Worm (Caenorhabditis elegans): Measurements from ENCODE around the gene mtrr-1.

The mtrr-1 gene

ce11 chrII:9258034-9258556 is 27.7 kb upstream of the mtrr-1 start:
- TF ChIP-seq cog-1 (tag; optimal IDR thresholded peaks at IDR 0.05): peak; percentile 9
- TF ChIP-seq ref-1 (GFP tag; conservative IDR thresholded peaks at IDR 0.05): no peak
- no peak for TF ChIP-seq klf-2 (GFP tag; conservative IDR thresholded peaks at IDR 0.05)
- TF ChIP-seq T22C8.4 (GFP tag; IDR thresholded peaks at IDR 0.05): 0 out of 2 replicates have a peak, but pooled peaks have one; percentile 11
- no peak for TF ChIP-seq tab-1 (GFP tag; IDR thresholded peaks at IDR 0.05)
- no peak for TF ChIP-seq med-1 (GFP tag; optimal IDR thresholded peaks at IDR 0.05; ENCODE audit: insufficient read depth)
- no peak for TF ChIP-seq ztf-23 (GFP tag; IDR thresholded peaks at IDR 0.05)
- peak; percentile 52 for TF ChIP-seq flt-1 (GFP tag; IDR thresholded peaks at IDR 0.05)
- no peak for TF ChIP-seq ztf-29 (GFP tag; IDR thresholded peaks at IDR 0.05)

ce11 chrII:9258566-9258965 is 27.2 kb upstream of the mtrr-1 start:
- TF ChIP-seq ztf-23 (GFP tag; IDR thresholded peaks at IDR 0.05) (0 out of 2 replicates have a peak, but pooled peaks have one; percentile 42), klf-2 (GFP tag; conservative IDR thresholded peaks at IDR 0.05) (no peak), cog-1 (tag; optimal IDR thresholded peaks at IDR 0.05) (no peak), ztf-29 (GFP tag; IDR thresholded peaks at IDR 0.05) (no peak)

ce11 chrII:9260026-9260425 is 25.7 kb upstream of the mtrr-1 start:
- TF ChIP-seq ztf-29 (GFP tag; IDR thresholded peaks at IDR 0.05) (no peak), klf-2 (GFP tag; conservative IDR thresholded peaks at IDR 0.05) (no peak), med-1 (GFP tag; optimal IDR thresholded peaks at IDR 0.05; ENCODE audit: insufficient read depth) (no peak), T22C8.4 (GFP tag; IDR thresholded peaks at IDR 0.05) (no peak), tab-1 (GFP tag; IDR thresholded peaks at IDR 0.05) (no peak), ztf-23 (GFP tag; IDR thresholded peaks at IDR 0.05) (no peak), flt-1 (GFP tag; IDR thresholded peaks at IDR 0.05) (no peak), cog-1 (tag; optimal IDR thresholded peaks at IDR 0.05) (no peak), ref-1 (GFP tag; conservative IDR thresholded peaks at IDR 0.05) (no peak)

- TF ChIP-seq klf-2 (GFP tag; conservative IDR thresholded peaks at IDR 0.05): no peak
- no peak for TF ChIP-seq T22C8.4 (GFP tag; IDR thresholded peaks at IDR 0.05)
- no peak for TF ChIP-seq flt-1 (GFP tag; IDR thresholded peaks at IDR 0.05)
- no peak for TF ChIP-seq med-1 (GFP tag; optimal IDR thresholded peaks at IDR 0.05; ENCODE audit: insufficient read depth)
- TF ChIP-seq cog-1 (tag; optimal IDR thresholded peaks at IDR 0.05): no peak
- TF ChIP-seq ref-1 (GFP tag; conservative IDR thresholded peaks at IDR 0.05): no peak
- TF ChIP-seq ztf-29 (GFP tag; IDR thresholded peaks at IDR 0.05): no peak
- no peak for TF ChIP-seq tab-1 (GFP tag; IDR thresholded peaks at IDR 0.05)
- no peak for TF ChIP-seq ztf-23 (GFP tag; IDR thresholded peaks at IDR 0.05)
Observed at ce11 chrII:9261403-9261802, 24.4 kb upstream of the mtrr-1 start.

- TF ChIP-seq ztf-23 (GFP tag; IDR thresholded peaks at IDR 0.05) (no peak), tab-1 (GFP tag; IDR thresholded peaks at IDR 0.05) (no peak), ref-1 (GFP tag; conservative IDR thresholded peaks at IDR 0.05) (no peak), med-1 (GFP tag; optimal IDR thresholded peaks at IDR 0.05; ENCODE audit: insufficient read depth) (no peak), cog-1 (tag; optimal IDR thresholded peaks at IDR 0.05) (no peak), klf-2 (GFP tag; conservative IDR thresholded peaks at IDR 0.05) (no peak), T22C8.4 (GFP tag; IDR thresholded peaks at IDR 0.05) (no peak), ztf-29 (GFP tag; IDR thresholded peaks at IDR 0.05) (no peak), flt-1 (GFP tag; IDR thresholded peaks at IDR 0.05) (no peak)
Observed at ce11 chrII:9261931-9262562, 23.7 kb upstream of the mtrr-1 start, which contains the start of gene aqp-2. aqp-2 (minus strand) TSS chrII:9261981.

ce11 chrII:9262845-9263402 is 22.9 kb upstream of the mtrr-1 start:
- TF ChIP-seq T22C8.4 (GFP tag; IDR thresholded peaks at IDR 0.05) (no peak), ztf-29 (GFP tag; IDR thresholded peaks at IDR 0.05) (no peak), med-1 (GFP tag; optimal IDR thresholded peaks at IDR 0.05; ENCODE audit: insufficient read depth) (no peak), ref-1 (GFP tag; conservative IDR thresholded peaks at IDR 0.05) (no peak), ztf-23 (GFP tag; IDR thresholded peaks at IDR 0.05) (no peak), tab-1 (GFP tag; IDR thresholded peaks at IDR 0.05) (no peak), klf-2 (GFP tag; conservative IDR thresholded peaks at IDR 0.05) (no peak), cog-1 (tag; optimal IDR thresholded peaks at IDR 0.05) (no peak), flt-1 (GFP tag; IDR thresholded peaks at IDR 0.05) (no peak)

ce11 chrII:9263784-9264183 is 22.0 kb upstream of the mtrr-1 start:
- no peak for TF ChIP-seq ref-1 (GFP tag; conservative IDR thresholded peaks at IDR 0.05)
- no peak for TF ChIP-seq ztf-29 (GFP tag; IDR thresholded peaks at IDR 0.05)
- no peak for TF ChIP-seq ztf-23 (GFP tag; IDR thresholded peaks at IDR 0.05)
- TF ChIP-seq T22C8.4 (GFP tag; IDR thresholded peaks at IDR 0.05): no peak
- no peak for TF ChIP-seq tab-1 (GFP tag; IDR thresholded peaks at IDR 0.05)
- TF ChIP-seq cog-1 (tag; optimal IDR thresholded peaks at IDR 0.05): no peak
- TF ChIP-seq flt-1 (GFP tag; IDR thresholded peaks at IDR 0.05): no peak
- TF ChIP-seq klf-2 (GFP tag; conservative IDR thresholded peaks at IDR 0.05): no peak
- no peak for TF ChIP-seq med-1 (GFP tag; optimal IDR thresholded peaks at IDR 0.05; ENCODE audit: insufficient read depth)

- TF ChIP-seq klf-2 (GFP tag; conservative IDR thresholded peaks at IDR 0.05) (no peak), T22C8.4 (GFP tag; IDR thresholded peaks at IDR 0.05) (no peak), flt-1 (GFP tag; IDR thresholded peaks at IDR 0.05) (no peak), cog-1 (tag; optimal IDR thresholded peaks at IDR 0.05) (no peak), ztf-29 (GFP tag; IDR thresholded peaks at IDR 0.05) (no peak)
Observed at ce11 chrII:9264689-9265278, 21.0 kb upstream of the mtrr-1 start.

ce11 chrII:9265705-9266104 is 20.1 kb upstream of the mtrr-1 start:
- TF ChIP-seq flt-1 (GFP tag; IDR thresholded peaks at IDR 0.05): no peak
- no peak for TF ChIP-seq klf-2 (GFP tag; conservative IDR thresholded peaks at IDR 0.05)
- no peak for TF ChIP-seq T22C8.4 (GFP tag; IDR thresholded peaks at IDR 0.05)
- TF ChIP-seq med-1 (GFP tag; optimal IDR thresholded peaks at IDR 0.05; ENCODE audit: insufficient read depth): no peak
- TF ChIP-seq cog-1 (tag; optimal IDR thresholded peaks at IDR 0.05): no peak
- TF ChIP-seq tab-1 (GFP tag; IDR thresholded peaks at IDR 0.05): no peak
- TF ChIP-seq ztf-29 (GFP tag; IDR thresholded peaks at IDR 0.05): no peak
- TF ChIP-seq ref-1 (GFP tag; conservative IDR thresholded peaks at IDR 0.05): no peak
- no peak for TF ChIP-seq ztf-23 (GFP tag; IDR thresholded peaks at IDR 0.05)
